Fruit fly (Drosophila melanogaster) whole organism, wandering third instar larva: ENCODE data around the gene CG14258.

Experiments used
- Abd-B ChIP-seq: fragments of >200 bp; optimal IDR thresholded peaks from 2 replicates; lab custom pipeline; 2017; ENCODE audit warnings: missing biosample characterization, missing genetic modification characterization
- CG32264 ChIP-seq: fragments of 200-800 bp; sonication (Bioruptor generic); optimal IDR thresholded peaks from 2 replicates; lab custom pipeline; 2016; ENCODE audit warnings: missing biosample characterization, missing genetic modification characterization
- CG9705 ChIP-seq: fragments of 200-800 bp; sonication (Bioruptor generic); optimal IDR thresholded peaks from 2 replicates; lab custom pipeline; 2018; ENCODE audit warnings: missing biosample characterization, mild to moderate bottlenecking, missing genetic modification characterization
- CrebA ChIP-seq: fragments of 200-800 bp; sonication (Bioruptor generic); optimal IDR thresholded peaks from 2 replicates; lab custom pipeline; 2016; ENCODE audit warnings: missing biosample characterization, mild to moderate bottlenecking, missing genetic modification characterization, borderline replicate concordance
- Dfd ChIP-seq: fragments of >200 bp; optimal IDR thresholded peaks from 2 replicates; lab custom pipeline; 2017; ENCODE audit warnings: missing biosample characterization, missing genetic modification characterization
- GATAd ChIP-seq: sonication (Bioruptor generic); optimal IDR thresholded peaks from 2 replicates; lab custom pipeline; 2016; ENCODE audit warnings: missing biosample characterization, missing genetic modification characterization
- HLH106 ChIP-seq: fragments of 200-800 bp; optimal IDR thresholded peaks from 3 replicates; lab custom pipeline; 2019; ENCODE audit warnings: missing biosample characterization, mild to moderate bottlenecking, missing genetic modification characterization, moderate library complexity
- Hnf4 ChIP-seq: fragments of 200-800 bp; sonication (Bioruptor generic); optimal IDR thresholded peaks from 2 replicates; lab custom pipeline; 2016; ENCODE audit warnings: missing biosample characterization, mild to moderate bottlenecking, missing genetic modification characterization
- Hr78 ChIP-seq: fragments of >200 bp; optimal IDR thresholded peaks from 2 replicates; lab custom pipeline; 2017; ENCODE audit warnings: missing biosample characterization, missing genetic modification characterization
- Hr83 ChIP-seq: fragments of 200-300 bp; sonication (Bioruptor generic); optimal IDR thresholded peaks from 2 replicates; lab custom pipeline; 2016; ENCODE audit warnings: missing biosample characterization, mild to moderate bottlenecking, missing genetic modification characterization, moderate library complexity; ENCODE audit not compliant: poor library complexity, severe bottlenecking
- Jra ChIP-seq: sonication (Bioruptor generic); optimal IDR thresholded peaks from 2 replicates; lab custom pipeline; 2016; ENCODE audit warnings: missing biosample characterization, missing genetic modification characterization
- Mio ChIP-seq: sonication (Bioruptor generic); optimal IDR thresholded peaks from 2 replicates; lab custom pipeline; 2016; ENCODE audit warnings: missing biosample characterization, missing genetic modification characterization
- N ChIP-seq: fragments of >200 bp; optimal IDR thresholded peaks from 2 replicates; lab custom pipeline; 2018; ENCODE audit warnings: missing biosample characterization, missing external identifiers, missing genetic modification characterization
- OdsH ChIP-seq: fragments of 200-800 bp; sonication (Bioruptor generic); optimal IDR thresholded peaks from 2 replicates; lab custom pipeline; 2016; ENCODE audit warnings: missing biosample characterization, mild to moderate bottlenecking, missing genetic modification characterization
- Rel ChIP-seq, 2 experiments: fragments of 200-800 bp; sonication (Bioruptor generic) in 1 of 2; optimal IDR thresholded peaks; 2 replicates in 1 of 2; 3 replicates in 1 of 2; lab custom pipeline; 2016 to 2019; ENCODE audit warnings: mild to moderate bottlenecking in 2 of 2, missing biosample characterization in 2 of 2, missing genetic modification characterization in 2 of 2, moderate library complexity in 1 of 2
- Sp1 ChIP-seq: fragments of 200-800 bp; sonication (Bioruptor generic); optimal IDR thresholded peaks from 3 replicates; lab custom pipeline; 2019; ENCODE audit warnings: missing biosample characterization, mild to moderate bottlenecking, missing genetic modification characterization, moderate library complexity
- Vsx2 ChIP-seq: fragments of 200-300, 225-300 bp; sonication (Bioruptor generic); optimal IDR thresholded peaks from 2 replicates; lab custom pipeline; 2018; ENCODE audit warnings: missing biosample characterization, missing genetic modification characterization; ENCODE audit not compliant: partially characterized antibody
- br ChIP-seq: fragments of 200-800 bp; sonication (Bioruptor generic); optimal IDR thresholded peaks from 2 replicates; lab custom pipeline; 2016; ENCODE audit warnings: missing biosample characterization, missing genetic modification characterization
- brk ChIP-seq: fragments of 200-800 bp; sonication (Bioruptor generic); optimal IDR thresholded peaks from 2 replicates; lab custom pipeline; 2016; ENCODE audit warnings: missing biosample characterization, mild to moderate bottlenecking, missing genetic modification characterization
- dmrt93B ChIP-seq: fragments of 200-800 bp; sonication (Bioruptor generic); optimal IDR thresholded peaks from 2 replicates; lab custom pipeline; 2018; ENCODE audit warnings: missing biosample characterization, mild to moderate bottlenecking, missing genetic modification characterization
- ey ChIP-seq: fragments of 200-800 bp; sonication (Bioruptor generic); optimal IDR thresholded peaks from 2 replicates; lab custom pipeline; 2016; ENCODE audit warnings: missing biosample characterization, missing genetic modification characterization
- foxo ChIP-seq, 2 experiments: fragments of 200-800 bp; sonication (Bioruptor generic); optimal IDR thresholded peaks; 2 replicates in 1 of 2; 3 replicates in 1 of 2; lab custom pipeline; 2016 to 2017; ENCODE audit warnings: missing biosample characterization in 2 of 2, missing genetic modification characterization in 2 of 2
- fru ChIP-seq: fragments of 200-800 bp; sonication (Bioruptor generic); optimal IDR thresholded peaks from 3 replicates; lab custom pipeline; 2016; ENCODE audit warnings: missing biosample characterization, mild to moderate bottlenecking, missing genetic modification characterization
- h ChIP-seq: fragments of 200-800 bp; sonication (Bioruptor generic); optimal IDR thresholded peaks from 3 replicates; lab custom pipeline; 2016; ENCODE audit warnings: missing biosample characterization, mild to moderate bottlenecking, missing genetic modification characterization
- jim ChIP-seq: fragments of 175-275, 200-325 bp; sonication (Bioruptor generic); optimal IDR thresholded peaks from 2 replicates; lab custom pipeline; 2016; ENCODE audit warnings: missing biosample characterization, mild to moderate bottlenecking, missing genetic modification characterization
- lola ChIP-seq: fragments of >200 bp; optimal IDR thresholded peaks from 2 replicates; lab custom pipeline; 2017; ENCODE audit warnings: missing biosample characterization, missing genetic modification characterization
- pan ChIP-seq: fragments of >200 bp; optimal IDR thresholded peaks from 2 replicates; lab custom pipeline; 2017
- psq ChIP-seq: fragments of 200-800 bp; sonication (Bioruptor generic); optimal IDR thresholded peaks from 3 replicates; lab custom pipeline; 2017; ENCODE audit warnings: missing biosample characterization, mild to moderate bottlenecking, missing genetic modification characterization, moderate library complexity
- rgr ChIP-seq: fragments of 200-800 bp; sonication (Bioruptor generic); optimal IDR thresholded peaks from 3 replicates; lab custom pipeline; 2016; ENCODE audit warnings: missing biosample characterization, mild to moderate bottlenecking, missing genetic modification characterization
- sage ChIP-seq: fragments of 200-800 bp; sonication (Bioruptor generic); optimal IDR thresholded peaks from 2 replicates; lab custom pipeline; 2016; ENCODE audit warnings: missing biosample characterization, mild to moderate bottlenecking, missing genetic modification characterization
- sv ChIP-seq: fragments of 200-800 bp; sonication (Bioruptor generic); optimal IDR thresholded peaks from 3 replicates; lab custom pipeline; 2016; ENCODE audit warnings: missing biosample characterization, missing genetic modification characterization
- tai ChIP-seq: sonication (Bioruptor generic); optimal IDR thresholded peaks from 2 replicates; lab custom pipeline; 2016; ENCODE audit warnings: missing biosample characterization, missing genetic modification characterization
- usp ChIP-seq: fragments of >200 bp; optimal IDR thresholded peaks from 2 replicates; lab custom pipeline; 2017; ENCODE audit warnings: missing biosample characterization, missing genetic modification characterization
- woc ChIP-seq: sonication (Bioruptor generic); optimal IDR thresholded peaks from 2 replicates; lab custom pipeline; 2016; ENCODE audit warnings: missing biosample characterization, mild to moderate bottlenecking, missing genetic modification characterization

CG14258 gene

DNA sequence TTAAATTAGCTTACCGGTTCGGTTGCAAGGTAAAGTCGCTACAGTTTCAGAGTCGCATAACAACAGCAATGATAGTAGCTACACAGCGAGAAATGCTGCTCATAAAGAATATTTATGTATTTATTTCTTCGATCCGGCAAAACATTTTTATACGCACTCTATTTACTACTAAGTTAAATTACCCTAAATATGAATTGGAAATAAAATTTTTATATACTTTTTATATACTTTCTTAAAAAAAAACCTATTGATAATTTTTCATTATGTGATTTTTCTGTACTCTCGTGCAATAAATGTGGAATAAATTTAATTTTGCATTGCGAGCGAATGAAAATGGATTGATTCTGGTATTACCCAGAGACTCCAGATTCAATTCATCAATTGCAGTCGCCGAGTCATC lies 8.0 kb downstream of the CG14258 start, which contains the start of gene Jhbp11:
Gene Jhbp11, plus strand, starts transcription at position 301 of the 400 bp plus-strand sequence.
- no peak for TF ChIP-seq GATAd
- no peak for TF ChIP-seq N
- no peak for TF ChIP-seq Mio (GFP tag; lab: Kevin White, UChicago)
- TF ChIP-seq lola (GFP tag; lab: Kevin White, UChicago): no peak
- no peak for TF ChIP-seq Hnf4 (GFP tag; lab: Kevin White, UChicago)
- no peak for TF ChIP-seq Abd-B (GFP tag; lab: Kevin White, UChicago)
- TF ChIP-seq ey (GFP tag; lab: Kevin White, UChicago): no peak
- no peak for TF ChIP-seq psq (GFP tag; lab: Kevin White, UChicago)
- no peak for TF ChIP-seq tai
- no peak for TF ChIP-seq Dfd
- no peak for TF ChIP-seq Rel (GFP tag; optimal IDR thresholded peaks at IDR 0.05; lab: Kevin White, UChicago)
- TF ChIP-seq Rel (tag; optimal IDR thresholded peaks at IDR 0.05; lab: Kevin White, UChicago): no peak
- TF ChIP-seq woc: no peak
- TF ChIP-seq Hr78: no peak
- TF ChIP-seq, all 38 proteins: peak for 0

DNA sequence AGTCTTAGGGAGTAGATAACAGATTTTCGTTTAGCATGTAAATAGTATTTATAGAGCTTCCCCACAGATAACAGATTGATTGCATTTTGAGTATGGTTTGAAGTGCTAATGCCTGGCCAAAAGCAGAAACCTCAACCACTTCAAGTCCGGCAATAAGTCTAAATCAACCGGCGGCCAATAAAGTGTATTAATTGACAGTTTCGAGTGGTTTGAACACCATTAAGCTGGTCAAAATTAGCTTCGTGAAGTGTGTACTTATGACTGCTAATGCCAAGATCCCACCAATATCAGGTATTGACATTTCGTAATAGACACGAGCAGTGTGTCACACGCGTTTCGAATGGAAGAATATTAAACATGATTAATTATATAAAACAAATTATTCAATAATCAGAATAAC lies 12.5 kb downstream of the CG14258 start:
- TF ChIP-seq usp: no peak
- TF ChIP-seq pan (lab: Kevin White, UChicago): no peak
- no peak for TF ChIP-seq Hnf4 (GFP tag; lab: Kevin White, UChicago)
- no peak for TF ChIP-seq Jra (GFP tag; lab: Kevin White, UChicago)
- TF ChIP-seq h (GFP tag; lab: Kevin White, UChicago): no peak
- TF ChIP-seq jim (GFP tag; lab: Kevin White, UChicago): no peak
- TF ChIP-seq ey (GFP tag; lab: Kevin White, UChicago): no peak

DNA sequence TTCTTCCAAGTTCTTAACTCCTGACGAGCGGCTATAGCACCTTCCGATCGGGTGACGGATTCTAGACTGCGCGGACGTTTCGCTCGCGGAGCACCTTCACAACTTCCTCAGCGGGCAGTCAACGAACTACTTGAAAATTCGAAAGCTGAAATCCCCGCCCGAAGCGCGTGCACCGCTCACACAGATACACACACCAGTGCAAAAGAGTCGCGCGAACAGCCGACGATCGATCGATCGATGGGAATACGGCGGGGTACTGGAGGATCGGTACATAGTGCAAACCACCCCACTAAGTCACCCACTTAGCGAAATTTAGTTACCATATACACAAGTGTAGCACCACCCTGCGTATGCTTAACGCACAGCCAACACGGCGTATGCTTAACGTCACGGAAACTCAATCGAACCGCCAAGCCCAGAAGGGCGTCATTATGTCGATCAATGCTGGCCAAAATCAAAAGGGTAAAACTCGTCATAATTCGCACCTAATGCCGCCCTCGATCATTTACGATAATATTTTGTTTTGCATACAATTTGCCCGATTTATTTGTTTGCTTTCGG lies 13.3 kb downstream of the CG14258 start, which contains the start of gene CAH9:
Gene CAH9, minus strand, starts transcription at position 51 of the 561 bp plus-strand sequence.
- no peak for TF ChIP-seq Rel (GFP tag; optimal IDR thresholded peaks at IDR 0.05; lab: Kevin White, UChicago)
- peak; percentile 66 for TF ChIP-seq Rel (tag; optimal IDR thresholded peaks at IDR 0.05; lab: Kevin White, UChicago)
- no peak for TF ChIP-seq Vsx2 (GFP tag; lab: Kevin White, UChicago)

DNA sequence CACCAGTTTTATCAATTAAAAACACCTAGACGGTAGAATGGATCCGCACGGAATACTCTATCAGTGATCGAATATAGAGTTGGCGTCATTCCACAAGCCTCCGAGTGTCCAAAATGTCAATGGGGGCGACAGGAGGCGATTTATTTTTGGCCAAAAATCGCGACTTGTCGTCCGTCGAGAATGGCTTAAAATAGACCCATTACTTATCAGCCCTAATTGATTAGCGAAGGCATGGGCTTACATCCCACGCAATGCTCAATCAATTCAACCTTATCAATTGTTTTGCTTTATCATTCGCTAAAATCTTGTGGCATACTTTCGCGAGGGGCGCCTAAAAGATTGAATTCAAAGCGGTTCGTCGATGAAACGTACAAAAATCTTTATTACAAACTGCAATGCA lies 15.2 kb downstream of the CG14258 start:
- TF ChIP-seq Hnf4 (GFP tag; lab: Kevin White, UChicago) (no peak), ey (GFP tag; lab: Kevin White, UChicago) (no peak), CG9705 (GFP tag; lab: Kevin White, UChicago) (no peak), Rel (GFP tag; optimal IDR thresholded peaks at IDR 0.05; lab: Kevin White, UChicago) (no peak), Rel (tag; optimal IDR thresholded peaks at IDR 0.05; lab: Kevin White, UChicago) (no peak), woc (no peak)

DNA sequence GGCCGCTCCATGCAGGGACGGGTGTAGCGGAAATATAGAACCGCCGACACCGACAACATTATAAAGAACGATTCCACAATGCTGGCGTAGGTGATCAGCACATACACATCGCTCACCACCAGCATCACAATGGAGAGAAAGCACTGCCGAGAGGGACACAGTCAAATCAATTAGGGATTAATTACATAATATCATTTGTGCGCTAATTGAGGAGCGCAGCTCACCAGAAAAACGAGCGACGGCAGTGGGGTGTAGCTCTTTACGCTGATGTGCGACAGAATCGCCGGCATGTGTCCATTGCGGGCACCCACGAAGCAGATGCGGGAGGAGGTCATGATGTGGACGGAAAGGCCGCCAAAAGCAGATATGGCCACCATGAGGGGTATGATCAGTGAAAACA lies 16.5 kb downstream of the CG14258 start:
- no peak for TF ChIP-seq h (GFP tag; lab: Kevin White, UChicago)
- no peak for TF ChIP-seq Dfd
- no peak for TF ChIP-seq Abd-B (GFP tag; lab: Kevin White, UChicago)
- TF ChIP-seq OdsH (GFP tag; lab: Kevin White, UChicago): no peak
- TF ChIP-seq pan (lab: Kevin White, UChicago): no peak
- no peak for TF ChIP-seq brk

DNA sequence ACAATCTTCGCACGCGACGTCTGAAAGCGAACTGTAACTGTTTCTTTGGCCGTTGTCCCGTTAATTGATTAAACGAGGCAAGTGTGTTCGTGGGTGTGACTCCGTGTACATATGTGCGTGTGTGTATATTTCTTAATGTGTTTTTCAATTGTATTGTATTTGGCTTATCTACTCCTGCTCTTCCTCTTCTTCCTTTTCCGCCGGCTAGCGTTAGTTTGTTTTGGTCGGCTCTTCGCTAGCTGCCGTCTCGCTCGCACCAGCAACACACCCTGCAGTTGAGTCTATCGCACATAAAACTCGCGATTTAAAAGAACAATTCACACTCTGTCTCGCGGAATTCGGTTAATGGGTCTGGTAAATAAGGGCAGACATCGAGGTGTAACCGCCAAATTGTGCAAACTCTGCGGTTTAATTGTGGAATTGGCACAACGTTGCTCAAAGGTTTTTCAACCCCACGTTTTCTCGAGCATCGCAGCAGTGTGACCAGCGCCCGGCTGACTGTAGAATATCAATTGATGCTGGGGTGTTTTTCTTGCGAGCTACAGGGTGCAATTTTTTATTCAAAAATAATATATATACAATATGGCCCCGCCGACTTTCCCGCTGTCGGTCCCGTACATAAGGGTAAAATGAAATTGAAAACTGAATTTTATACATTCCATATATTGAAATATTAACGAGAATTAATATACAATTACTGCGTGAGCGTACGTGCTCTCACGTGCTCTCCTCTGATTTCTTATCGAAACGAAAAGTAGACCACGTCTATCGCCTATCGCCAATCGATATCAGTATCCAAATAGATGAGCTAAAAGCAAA lies 19.1 kb downstream of the CG14258 start, which contains the start of the genes gb and CG5815:
Gene gb, minus strand, starts transcription at position 487 of the 819 bp plus-strand sequence.
Gene CG5815, plus strand, starts transcription at position 783 of the 819 bp plus-strand sequence.
- TF ChIP-seq sage (GFP tag; lab: Kevin White, UChicago) (no peak), rgr (GFP tag; lab: Kevin White, UChicago) (peak; percentile 92), br (peak; percentile 90), brk (no peak), foxo (GFP tag; optimal IDR thresholded peaks at IDR 0.05; lab: Kevin White, UChicago) (peak; percentile 35 to 92), Jra (GFP tag; lab: Kevin White, UChicago) (no peak), HLH106 (peak; percentile 93), lola (GFP tag; lab: Kevin White, UChicago) (no peak), Rel (GFP tag; optimal IDR thresholded peaks at IDR 0.05; lab: Kevin White, UChicago) (peak; percentile 76), Rel (tag; optimal IDR thresholded peaks at IDR 0.05; lab: Kevin White, UChicago) (peak; percentile 67), Mio (GFP tag; lab: Kevin White, UChicago) (peak; percentile 76), Sp1 (GFP tag; lab: Kevin White, UChicago) (peak; percentile 88), Hr78 (no peak), ey (GFP tag; lab: Kevin White, UChicago) (peak; percentile 87), sv (GFP tag; lab: Kevin White, UChicago) (peak; percentile 88), Hr83 (GFP tag; lab: Kevin White, UChicago) (peak; percentile 91), fru (GFP tag; lab: Kevin White, UChicago) (peak; percentile 87), CG9705 (GFP tag; lab: Kevin White, UChicago) (peak; percentile 84), CrebA (GFP tag; lab: Kevin White, UChicago) (no peak), N (no peak), CG32264 (peak; percentile 66), GATAd (peak; percentile 7), h (GFP tag; lab: Kevin White, UChicago) (peak; percentile 92), OdsH (GFP tag; lab: Kevin White, UChicago) (peak; percentile 89), psq (GFP tag; lab: Kevin White, UChicago) (peak; percentile 98), usp (no peak), dmrt93B (GFP tag; lab: Kevin White, UChicago) (peak; percentile 81)
- TF ChIP-seq, all 38 proteins: peak for 18
